Fruit fly (Drosophila melanogaster) whole organism, embryonic: Measurements from ENCODE around the gene CG4957.

Source experiments
- ATbp ChIP-seq: fragments of 200-800 bp; sonication (Bioruptor generic); optimal IDR thresholded peaks from 2 replicates; lab custom pipeline; 2017; ENCODE audit warnings: missing biosample characterization, mild to moderate bottlenecking, missing genetic modification characterization, missing genetic modification reagents
- Aef1 ChIP-seq: fragments of 200-800 bp; sonication (Bioruptor generic); IDR thresholded peaks from 3 replicates; pipeline ENCODE4 v1.3.6; 2022; ENCODE audit warnings: missing biosample characterization, missing genetic modification characterization
- Antp ChIP-seq: fragments of 200-800 bp; sonication (Bioruptor generic); optimal IDR thresholded peaks from 3 replicates; lab custom pipeline; 2016; ENCODE audit warnings: missing biosample characterization, missing genetic modification characterization
- Bteb2 ChIP-seq: fragments of 200-800 bp; sonication (Bioruptor generic); optimal IDR thresholded peaks from 2 replicates; lab custom pipeline; 2016; ENCODE audit warnings: missing biosample characterization, missing genetic modification characterization
- CG10267 ChIP-seq: fragments of 200-800 bp; sonication (Bioruptor generic); optimal IDR thresholded peaks from 2 replicates; lab custom pipeline; 2018; ENCODE audit warnings: missing biosample characterization, mild to moderate bottlenecking, missing genetic modification characterization, moderate library complexity
- CG10959 ChIP-seq: fragments of 200-800 bp; sonication (Bioruptor generic); IDR thresholded peaks from 2 replicates; pipeline ENCODE4 v1.3.6; 2022; ENCODE audit warnings: missing biosample characterization, missing genetic modification characterization
- CG11093 ChIP-seq: fragments of 200-800 bp; sonication (Bioruptor generic); IDR thresholded peaks from 3 replicates; pipeline ENCODE4 v1.3.6; 2022; ENCODE audit warnings: missing biosample characterization, missing genetic modification characterization
- CG13287 ChIP-seq: fragments of 200-800 bp; sonication (Bioruptor generic); IDR thresholded peaks from 2 replicates; pipeline ENCODE4 v1.3.6; 2022; ENCODE audit warnings: missing biosample characterization, missing genetic modification characterization; ENCODE audit not compliant: partially characterized antibody
- CG14667 ChIP-seq: fragments of 200-800 bp; sonication (Bioruptor generic); IDR thresholded peaks from 2 replicates; pipeline ENCODE4 v1.3.6; 2022; ENCODE audit warnings: missing biosample characterization, missing genetic modification characterization
- CG15696 ChIP-seq: fragments of 200-800 bp; sonication (Bioruptor generic); optimal IDR thresholded peaks from 2 replicates; lab custom pipeline; 2019; ENCODE audit warnings: missing biosample characterization, mild to moderate bottlenecking, missing genetic modification characterization, moderate library complexity
- CG2712 ChIP-seq: fragments of 200-800 bp; optimal IDR thresholded peaks from 3 replicates; lab custom pipeline; 2019; ENCODE audit warnings: missing biosample characterization, mild to moderate bottlenecking, missing genetic modification characterization, moderate library complexity
- CG3065 ChIP-seq: fragments of 200-800 bp; sonication (Bioruptor generic); optimal IDR thresholded peaks from 2 replicates; lab custom pipeline; 2016; ENCODE audit warnings: missing biosample characterization, missing genetic modification characterization
- CG31441 ChIP-seq: fragments of 200-800 bp; sonication (Bioruptor generic); IDR thresholded peaks from 2 replicates; pipeline ENCODE4 v1.3.6; 2022; ENCODE audit warnings: missing biosample characterization, missing genetic modification characterization
- CG3281 ChIP-seq: fragments of 200-800 bp; sonication (Bioruptor generic); optimal IDR thresholded peaks from 3 replicates; lab custom pipeline; 2017; ENCODE audit warnings: missing biosample characterization, mild to moderate bottlenecking, missing genetic modification characterization
- CG3847 ChIP-seq: fragments of 200-800 bp; sonication (Bioruptor generic); IDR thresholded peaks from 2 replicates; pipeline ENCODE4 v1.3.6; 2022; ENCODE audit warnings: missing biosample characterization, missing genetic modification characterization
- CG43689 ChIP-seq: fragments of 200-800 bp; sonication (Bioruptor generic); IDR thresholded peaks from 2 replicates; pipeline ENCODE4 v1.3.6; 2022; ENCODE audit warnings: missing biosample characterization, missing genetic modification characterization
- CG4730 ChIP-seq: fragments of 200-800 bp; sonication (Bioruptor generic); IDR thresholded peaks from 2 replicates; pipeline ENCODE4 v1.3.6; 2022; ENCODE audit warnings: missing biosample characterization, missing genetic modification characterization
- CG4820 ChIP-seq: fragments of 200-800 bp; sonication (Bioruptor generic); optimal IDR thresholded peaks from 3 replicates; lab custom pipeline; 2016; ENCODE audit warnings: missing biosample characterization, missing genetic modification characterization
- CG6272 ChIP-seq: fragments of 200-800 bp; sonication (Bioruptor generic); IDR thresholded peaks from 2 replicates; pipeline ENCODE4 v1.3.6; 2022; ENCODE audit warnings: missing biosample characterization, missing genetic modification characterization
- CG6765 ChIP-seq: fragments of 200-800 bp; sonication (Bioruptor generic); optimal IDR thresholded peaks from 3 replicates; lab custom pipeline; 2017; ENCODE audit warnings: missing biosample characterization, mild to moderate bottlenecking, missing genetic modification characterization
- CG7357 ChIP-seq: fragments of 200-800 bp; sonication (Bioruptor generic); IDR thresholded peaks from 3 replicates; pipeline ENCODE4 v1.3.6; 2022; ENCODE audit warnings: missing biosample characterization, missing genetic modification characterization
- CG8290 ChIP-seq, 3 experiments: fragments of 200-800 bp; sonication (Bioruptor generic); optimal IDR thresholded peaks; 2 replicates each; lab custom pipeline; 2016 to 2019; ENCODE audit warnings: missing biosample characterization in 3 of 3, missing genetic modification characterization in 3 of 3, mild to moderate bottlenecking in 2 of 3, moderate library complexity in 1 of 3
- D ChIP-seq, 2 experiments: fragments of 200-800 bp in 1 of 2; fragments of >200 bp in 1 of 2; sonication (Bioruptor generic) in 1 of 2; optimal IDR thresholded peaks; 2 replicates in 1 of 2; 3 replicates in 1 of 2; lab custom pipeline; 2017; ENCODE audit warnings: mild to moderate bottlenecking in 1 of 2, missing biosample characterization in 1 of 2, missing genetic modification characterization in 1 of 2, missing genetic modification reagents in 1 of 2
- Dbx ChIP-seq: fragments of 200-800 bp; sonication (Bioruptor generic); IDR thresholded peaks from 3 replicates; pipeline ENCODE4 v1.3.6; 2022; ENCODE audit warnings: missing biosample characterization, missing genetic modification characterization
- Dek ChIP-seq: fragments of 200-800 bp; sonication (Bioruptor generic); optimal IDR thresholded peaks from 3 replicates; lab custom pipeline; 2019; ENCODE audit warnings: missing biosample characterization, mild to moderate bottlenecking, missing genetic modification characterization, moderate library complexity
- H2.0 ChIP-seq: fragments of 200-800 bp; sonication (Bioruptor generic); IDR thresholded peaks from 2 replicates; pipeline ENCODE4 v1.3.6; 2022; ENCODE audit warnings: missing biosample characterization, missing genetic modification characterization
- HHEX ChIP-seq: fragments of 200-800 bp; sonication (Bioruptor generic); optimal IDR thresholded peaks from 3 replicates; lab custom pipeline; 2017; ENCODE audit warnings: missing biosample characterization, mild to moderate bottlenecking, missing genetic modification characterization, missing genetic modification reagents
- Hand ChIP-seq: fragments of 200-800 bp; sonication (Bioruptor generic); optimal IDR thresholded peaks from 2 replicates; lab custom pipeline; 2017; ENCODE audit warnings: mild to moderate bottlenecking, missing biosample characterization, missing genetic modification reagents, missing genetic modification characterization
- Hmr ChIP-seq: fragments of 200-800 bp; sonication (Bioruptor generic); optimal IDR thresholded peaks from 3 replicates; lab custom pipeline; 2017; ENCODE audit warnings: mild to moderate bottlenecking, missing biosample characterization, missing genetic modification reagents, missing genetic modification characterization
- Hr3 ChIP-seq: fragments of 200-800 bp; sonication (Bioruptor generic); optimal IDR thresholded peaks from 3 replicates; lab custom pipeline; 2016; ENCODE audit warnings: missing biosample characterization, missing genetic modification characterization
- Kr ChIP-seq: fragments of 200-800 bp; sonication (Bioruptor generic); optimal IDR thresholded peaks from 2 replicates; lab custom pipeline; 2017; ENCODE audit warnings: missing biosample characterization, mild to moderate bottlenecking, missing genetic modification characterization
- Lpt ChIP-seq: fragments of >200 bp; optimal IDR thresholded peaks from 2 replicates; lab custom pipeline; 2018; ENCODE audit warnings: missing biosample characterization, missing genetic modification characterization
- Optix ChIP-seq: fragments of 200-800 bp; sonication (Bioruptor generic); IDR thresholded peaks from 3 replicates; pipeline ENCODE4 v1.3.6; 2022; ENCODE audit warnings: missing biosample characterization, missing genetic modification characterization
- Stat92E ChIP-seq, 3 experiments: fragments of >200 bp in 2 of 3; fragments of 200-800 bp in 1 of 3; sonication (Bioruptor generic) in 1 of 3; optimal IDR thresholded peaks; 2 replicates each; lab custom pipeline; 2017 to 2019; ENCODE audit warnings: missing biosample characterization in 3 of 3, missing genetic modification characterization in 3 of 3, mild to moderate bottlenecking in 1 of 3, moderate library complexity in 1 of 3
- bowl ChIP-seq: fragments of 200-800 bp; sonication (Bioruptor generic); IDR thresholded peaks from 2 replicates; pipeline ENCODE4 v1.3.6; 2022; ENCODE audit warnings: missing biosample characterization, missing genetic modification characterization
- btn ChIP-seq: fragments of 200-800 bp; sonication (Bioruptor generic); optimal IDR thresholded peaks from 2 replicates; lab custom pipeline; 2016; ENCODE audit warnings: missing biosample characterization, missing genetic modification characterization
- cato ChIP-seq: fragments of 200-800 bp; sonication (Bioruptor generic); optimal IDR thresholded peaks from 2 replicates; lab custom pipeline; 2016; ENCODE audit warnings: missing biosample characterization, missing genetic modification characterization, borderline replicate concordance
- crol ChIP-seq: fragments of 200-800 bp; sonication (Bioruptor generic); IDR thresholded peaks from 2 replicates; pipeline ENCODE4 v1.3.6; 2022; ENCODE audit warnings: missing biosample characterization, missing genetic modification characterization
- dimm ChIP-seq: fragments of 200-800 bp; sonication (Bioruptor generic); IDR thresholded peaks from 2 replicates; pipeline ENCODE4 v1.3.6; 2022; ENCODE audit warnings: missing biosample characterization, missing genetic modification characterization
- dm ChIP-seq: fragments of 200-800 bp; sonication (Bioruptor generic); optimal IDR thresholded peaks from 3 replicates; lab custom pipeline; 2016; ENCODE audit warnings: missing biosample characterization, missing genetic modification characterization
- dmrt11E ChIP-seq: fragments of 200-800 bp; sonication (Bioruptor generic); optimal IDR thresholded peaks from 3 replicates; lab custom pipeline; 2018; ENCODE audit warnings: missing biosample characterization, mild to moderate bottlenecking, missing genetic modification characterization, moderate library complexity
- fd96Cb ChIP-seq: fragments of 200-800 bp; sonication (Bioruptor generic); optimal IDR thresholded peaks from 2 replicates; lab custom pipeline; 2018; ENCODE audit warnings: missing biosample characterization, mild to moderate bottlenecking, missing genetic modification characterization, moderate library complexity
- grau ChIP-seq: fragments of 200-800 bp; optimal IDR thresholded peaks from 3 replicates; lab custom pipeline; 2019; ENCODE audit warnings: missing biosample characterization, mild to moderate bottlenecking, missing genetic modification characterization, moderate library complexity
- h ChIP-seq: fragments of >200 bp; optimal IDR thresholded peaks from 2 replicates; lab custom pipeline; 2017
- klu ChIP-seq: fragments of 200-800 bp; sonication (Bioruptor generic); IDR thresholded peaks from 2 replicates; pipeline ENCODE4 v1.3.6; 2022; ENCODE audit warnings: missing biosample characterization, missing genetic modification characterization
- nerfin-2 ChIP-seq: fragments of 200-800 bp; sonication (Bioruptor generic); IDR thresholded peaks from 2 replicates; pipeline ENCODE4 v1.3.6; 2022; ENCODE audit warnings: missing biosample characterization, missing genetic modification characterization; ENCODE audit not compliant: partially characterized antibody
- pita ChIP-seq: fragments of 200-800 bp; sonication (Bioruptor generic); optimal IDR thresholded peaks from 2 replicates; lab custom pipeline; 2017; ENCODE audit warnings: missing biosample characterization, mild to moderate bottlenecking, missing genetic modification characterization
- sens-2 ChIP-seq: fragments of 200-800 bp; sonication (Bioruptor generic); IDR thresholded peaks from 2 replicates; pipeline ENCODE4 v1.3.6; 2022; ENCODE audit warnings: missing biosample characterization, missing genetic modification characterization
- tin ChIP-seq: fragments of 200-800 bp; sonication (Bioruptor generic); optimal IDR thresholded peaks from 3 replicates; lab custom pipeline; 2016; ENCODE audit warnings: missing biosample characterization, missing genetic modification characterization
- usp ChIP-seq: fragments of >200 bp; optimal IDR thresholded peaks from 2 replicates; lab custom pipeline; 2017; ENCODE audit warnings: missing biosample characterization, missing genetic modification characterization
- vnd ChIP-seq: fragments of 200-800 bp; sonication (Bioruptor generic); IDR thresholded peaks from 3 replicates; pipeline ENCODE4 v1.3.6; 2022; ENCODE audit warnings: missing biosample characterization, missing genetic modification characterization; ENCODE audit not compliant: partially characterized antibody

The CG4957 gene

dm6 chr2L:10298306-10298705, 29.6 kb downstream of the CG4957 start (continued):
- TF ChIP-seq Dek, result no peak
- no peak for TF ChIP-seq ATbp (GFP tag; lab: Kevin White, UChicago)
- no peak for TF ChIP-seq Antp (GFP tag; lab: Kevin White, UChicago)
- peak; percentile 24 for TF ChIP-seq grau (tag; lab: Kevin White, UChicago)
- no peak for TF ChIP-seq klu (GFP tag; lab: Robert Waterston, UW)
- TF ChIP-seq Hr3 (GFP tag; lab: Kevin White, UChicago), result no peak
- TF ChIP-seq CG6272, result no peak
- no peak for TF ChIP-seq usp (GFP tag; lab: Kevin White, UChicago)
- TF ChIP-seq Lpt (GFP tag; lab: Kevin White, UChicago), result no peak
- no peak for TF ChIP-seq CG31441 (GFP tag; lab: Robert Waterston, UW)
- peak; percentile 65; the same call in 1 of the 2 replicates for TF ChIP-seq nerfin-2
- TF ChIP-seq HHEX (GFP tag; lab: Kevin White, UChicago), result no peak
- no peak for TF ChIP-seq CG3847
- TF ChIP-seq tin (GFP tag; lab: Kevin White, UChicago), result no peak
- no peak for TF ChIP-seq CG10959 (GFP tag; lab: Robert Waterston, UW)
- TF ChIP-seq CG3065 (GFP tag; lab: Kevin White, UChicago), result no peak
- no peak for TF ChIP-seq Kr (GFP tag; lab: Kevin White, UChicago)
- no peak for TF ChIP-seq H2.0 (GFP tag; lab: Robert Waterston, UW)
- TF ChIP-seq CG11093 (GFP tag; lab: Robert Waterston, UW), result no peak
- no peak for TF ChIP-seq crol (GFP tag; lab: Robert Waterston, UW)
- no peak for TF ChIP-seq dm (GFP tag; lab: Kevin White, UChicago)
- no peak for TF ChIP-seq dimm
- no peak for TF ChIP-seq CG7357 (GFP tag; lab: Robert Waterston, UW)
- TF ChIP-seq CG3281 (GFP tag; lab: Kevin White, UChicago), result no peak
- peak; percentile 5 for TF ChIP-seq CG4820 (GFP tag; lab: Kevin White, UChicago)
- TF ChIP-seq CG2712 (tag; lab: Kevin White, UChicago), result peak; percentile 26
- TF ChIP-seq Hand, result no peak
- TF ChIP-seq CG13287 (GFP tag; lab: Robert Waterston, UW), result peak; percentile 64
- no peak for TF ChIP-seq cato (GFP tag; lab: Kevin White, UChicago)
- TF ChIP-seq Hmr (GFP tag; lab: Kevin White, UChicago), result no peak
- no peak for TF ChIP-seq bowl (GFP tag; lab: Robert Waterston, UW)
- TF ChIP-seq Stat92E (GFP tag; optimal IDR thresholded peaks at IDR 0.05; lab: Kevin White, UChicago), result no peak
- TF ChIP-seq dmrt11E (tag; lab: Kevin White, UChicago), result no peak
- TF ChIP-seq h, result no peak
- TF ChIP-seq CG43689 (GFP tag; lab: Robert Waterston, UW), result no peak
- TF ChIP-seq CG10267, result no peak
- no peak for TF ChIP-seq Bteb2 (GFP tag; lab: Kevin White, UChicago)
- no peak for TF ChIP-seq fd96Cb (tag; lab: Kevin White, UChicago)
- no peak for TF ChIP-seq btn (GFP tag; lab: Kevin White, UChicago)
- TF ChIP-seq Aef1 (GFP tag; lab: Robert Waterston, UW), result no peak
- no peak; the same call in 2 of the 3 replicates for TF ChIP-seq vnd (GFP tag; lab: Robert Waterston, UW)
- no peak for TF ChIP-seq Optix (GFP tag; lab: Robert Waterston, UW)
- no peak for TF ChIP-seq CG15696 (tag; lab: Kevin White, UChicago)
- 0 out of 3 replicates have a peak, but pooled peaks have one; percentile 30 for TF ChIP-seq Dbx (GFP tag; lab: Robert Waterston, UW)
- TF ChIP-seq pita (GFP tag; lab: Kevin White, UChicago), result no peak
- TF ChIP-seq sens-2 (GFP tag; lab: Robert Waterston, UW), result no peak
- TF ChIP-seq D (optimal IDR thresholded peaks at IDR 0.05; lab: Kevin White, UChicago), result no peak
- TF ChIP-seq D (GFP tag; optimal IDR thresholded peaks at IDR 0.05; lab: Kevin White, UChicago), result no peak
- TF ChIP-seq CG4730 (GFP tag; lab: Robert Waterston, UW), result no peak
- no peak for TF ChIP-seq CG6765 (GFP tag; lab: Kevin White, UChicago)
- no peak for TF ChIP-seq CG14667 (GFP tag; lab: Robert Waterston, UW)
- peak; percentile 98 for TF ChIP-seq CG8290 (GFP tag; optimal IDR thresholded peaks at IDR 0.05; lab: Kevin White, UChicago)
- peak; percentile 87 to 91 for TF ChIP-seq CG8290 (tag; optimal IDR thresholded peaks at IDR 0.05; lab: Kevin White, UChicago)
